Fruit fly (Drosophila melanogaster): ENCODE results near the gene Dad.

Gene Dad

DNA sequence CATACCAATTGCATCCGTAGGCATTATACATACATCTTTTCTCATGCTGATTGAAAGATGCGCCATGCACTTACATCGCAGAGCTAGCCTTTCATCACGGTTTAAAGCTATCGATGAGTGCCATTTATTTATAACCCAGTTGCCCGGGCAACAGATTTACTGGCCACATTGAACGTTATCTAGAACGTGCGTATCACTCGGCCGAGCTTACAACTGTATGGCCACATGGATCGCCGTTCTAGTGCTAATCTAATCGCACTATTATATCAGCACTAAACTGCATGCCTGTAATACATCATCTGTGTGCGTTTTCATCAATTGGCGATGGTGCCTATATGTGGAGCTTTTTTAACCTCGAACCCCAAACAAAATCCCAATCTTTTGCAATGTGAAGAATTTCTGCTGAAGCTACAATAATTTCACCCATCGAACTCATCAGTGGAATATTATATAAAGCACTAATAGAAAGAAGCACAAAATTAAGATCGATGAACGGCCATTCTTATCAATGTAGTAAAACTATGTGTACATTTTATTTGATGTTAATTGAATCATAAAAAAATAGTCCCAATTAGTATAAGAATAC, 7.1 kb downstream of the Dad start:
- TF ChIP-seq Dll (optimal IDR thresholded peaks at IDR 0.05) (no peak), EcR (GFP tag; optimal IDR thresholded peaks at IDR 0.05) (no peak), psq (optimal IDR thresholded peaks at IDR 0.05) (no peak), pan (optimal IDR thresholded peaks at IDR 0.05) (no peak), usp (GFP tag; optimal IDR thresholded peaks at IDR 0.05) (no peak), CG8478 (optimal IDR thresholded peaks at IDR 0.05) (no peak)

DNA sequence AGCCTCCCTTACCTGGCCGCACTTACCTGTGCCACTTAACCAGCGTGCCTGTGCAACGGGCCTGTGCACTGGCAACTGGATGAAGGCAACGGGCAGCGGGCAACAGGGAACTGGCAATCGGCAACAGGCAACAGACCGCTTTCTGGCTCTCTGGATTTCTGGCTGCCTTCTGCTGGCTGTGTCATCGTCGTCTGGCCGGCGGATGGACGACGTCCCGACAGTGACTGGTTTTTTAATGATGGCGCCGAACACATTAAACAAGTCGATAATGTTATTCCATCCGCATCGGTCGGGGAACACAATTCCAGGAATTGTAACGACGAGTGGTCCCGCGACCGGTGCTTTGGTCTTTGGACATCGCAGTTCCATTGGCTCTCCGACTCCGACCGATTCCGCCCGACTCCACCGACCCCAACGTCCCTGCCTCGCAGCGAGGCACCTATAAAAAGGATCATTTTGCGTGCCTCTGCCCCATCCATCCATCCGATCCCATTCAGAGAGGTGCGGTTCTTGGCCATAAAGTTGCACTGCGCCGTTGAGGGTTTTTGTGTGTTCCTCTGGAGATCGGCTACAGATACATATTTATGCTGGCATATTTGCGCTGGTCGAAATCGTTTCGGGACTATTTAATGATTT, 8.0 kb downstream of the Dad start:
- TF ChIP-seq Dll (optimal IDR thresholded peaks at IDR 0.05) = peak; percentile 13
- no peak for TF ChIP-seq EcR (GFP tag; optimal IDR thresholded peaks at IDR 0.05)

DNA sequence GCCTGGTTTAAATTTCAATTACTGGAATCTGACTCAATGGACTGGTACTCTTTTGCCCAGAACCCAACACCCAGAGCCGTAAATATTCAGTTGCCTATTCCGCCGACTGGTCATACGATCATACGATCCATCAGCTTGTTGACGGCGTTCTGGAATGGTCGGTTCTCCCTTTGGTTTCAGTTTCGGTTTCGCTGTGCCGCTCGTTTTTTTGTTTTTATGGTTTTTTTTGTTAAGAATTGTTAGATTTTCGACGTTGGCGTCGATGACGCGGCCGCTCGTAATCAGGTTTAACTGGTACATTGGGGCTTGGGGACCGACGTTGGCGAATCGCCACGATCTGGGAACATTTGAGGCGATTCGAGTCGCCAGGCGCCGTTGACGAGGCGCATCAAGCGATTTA, 8.9 kb downstream of the Dad start:
- TF ChIP-seq Dll (optimal IDR thresholded peaks at IDR 0.05) = no peak
- TF ChIP-seq pan (optimal IDR thresholded peaks at IDR 0.05) = no peak
- TF ChIP-seq CG8478 (optimal IDR thresholded peaks at IDR 0.05) = no peak
- TF ChIP-seq EcR (GFP tag; optimal IDR thresholded peaks at IDR 0.05) = no peak
- no peak for TF ChIP-seq psq (optimal IDR thresholded peaks at IDR 0.05)
- TF ChIP-seq usp (GFP tag; optimal IDR thresholded peaks at IDR 0.05) = no peak

DNA sequence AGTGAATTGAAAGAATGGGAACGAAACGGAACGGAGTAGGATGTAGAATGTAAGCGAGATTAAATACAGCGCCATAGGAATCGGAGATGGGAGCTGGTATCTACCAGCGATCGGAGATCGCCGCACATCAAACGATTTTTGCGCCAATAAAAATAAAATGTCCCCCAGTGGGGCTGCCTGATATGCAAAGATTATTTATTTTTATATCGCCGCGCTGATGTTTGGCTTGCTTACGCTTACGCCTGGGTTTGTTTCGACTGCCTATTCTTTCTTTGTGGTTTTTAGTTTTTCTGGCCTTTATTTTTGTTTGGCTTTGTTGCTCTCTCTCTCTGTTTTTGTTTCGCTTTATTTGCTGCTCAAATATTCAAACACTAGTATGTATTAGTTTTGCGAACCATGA, 10.0 kb downstream of the Dad start:
- TF ChIP-seq CG8478 (optimal IDR thresholded peaks at IDR 0.05) (no peak), psq (optimal IDR thresholded peaks at IDR 0.05) (no peak)

DNA sequence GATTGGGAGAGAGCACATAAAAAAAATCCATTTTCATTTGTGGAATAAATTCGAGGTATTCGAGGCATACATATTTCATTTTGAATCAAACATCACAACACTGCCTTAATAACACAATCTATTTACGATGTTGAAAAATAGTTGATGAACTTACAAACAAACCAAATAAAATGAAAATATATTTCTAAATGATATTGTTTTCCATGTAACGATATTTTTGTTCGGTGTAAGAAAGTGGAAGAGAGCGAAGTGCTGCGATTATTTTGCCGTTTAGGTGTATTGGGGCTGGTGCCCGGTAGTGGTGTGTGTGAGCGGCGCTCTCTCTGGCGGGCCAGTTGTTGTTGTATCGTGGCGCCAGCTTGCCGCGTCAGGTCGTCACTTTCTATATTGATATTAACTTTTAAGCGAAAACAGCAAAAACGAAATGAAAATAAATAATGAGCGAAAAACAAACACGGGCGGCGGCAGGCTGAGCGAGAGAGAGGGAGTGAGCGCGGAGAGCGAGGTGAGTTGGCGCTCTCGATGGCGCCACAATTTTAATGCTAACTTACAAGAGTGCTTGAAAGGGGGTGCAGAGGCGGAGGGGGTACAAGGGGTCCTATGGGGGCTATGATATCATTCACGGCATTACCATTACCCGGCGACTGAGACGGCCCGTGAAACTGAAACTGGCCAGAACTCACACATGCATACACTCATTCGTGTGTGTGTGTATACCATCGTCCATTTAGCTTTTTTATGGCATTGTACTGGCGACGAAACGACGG, 11.4 kb downstream of the Dad start:
- TF ChIP-seq pan (optimal IDR thresholded peaks at IDR 0.05) (no peak), psq (optimal IDR thresholded peaks at IDR 0.05) (no peak), Dll (optimal IDR thresholded peaks at IDR 0.05) (peak; percentile 95), EcR (GFP tag; optimal IDR thresholded peaks at IDR 0.05) (no peak), CG8478 (optimal IDR thresholded peaks at IDR 0.05) (no peak)

DNA sequence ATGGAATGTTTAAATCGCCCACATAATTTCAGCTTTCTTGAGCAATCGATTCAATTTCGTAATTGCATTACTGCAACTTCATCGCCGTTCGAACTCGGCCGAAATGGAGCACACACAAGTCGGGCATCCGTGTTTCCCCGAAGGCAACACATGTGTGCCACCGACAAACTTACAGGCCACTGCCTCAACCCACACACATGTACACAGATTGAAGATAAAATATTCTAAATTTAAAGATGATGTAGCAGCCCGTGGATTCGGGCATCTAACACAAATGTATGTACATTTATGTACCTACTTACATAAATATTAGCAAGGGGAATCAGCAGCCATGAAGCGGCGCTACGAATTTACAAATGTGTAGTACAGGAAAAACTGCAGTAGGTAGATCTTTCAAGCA, 12.3 kb downstream of the Dad start:
- no peak for TF ChIP-seq CG8478 (optimal IDR thresholded peaks at IDR 0.05)
- TF ChIP-seq usp (GFP tag; optimal IDR thresholded peaks at IDR 0.05) = no peak
- no peak for TF ChIP-seq EcR (GFP tag; optimal IDR thresholded peaks at IDR 0.05)
- TF ChIP-seq psq (optimal IDR thresholded peaks at IDR 0.05) = no peak
- no peak for TF ChIP-seq Dll (optimal IDR thresholded peaks at IDR 0.05)

DNA sequence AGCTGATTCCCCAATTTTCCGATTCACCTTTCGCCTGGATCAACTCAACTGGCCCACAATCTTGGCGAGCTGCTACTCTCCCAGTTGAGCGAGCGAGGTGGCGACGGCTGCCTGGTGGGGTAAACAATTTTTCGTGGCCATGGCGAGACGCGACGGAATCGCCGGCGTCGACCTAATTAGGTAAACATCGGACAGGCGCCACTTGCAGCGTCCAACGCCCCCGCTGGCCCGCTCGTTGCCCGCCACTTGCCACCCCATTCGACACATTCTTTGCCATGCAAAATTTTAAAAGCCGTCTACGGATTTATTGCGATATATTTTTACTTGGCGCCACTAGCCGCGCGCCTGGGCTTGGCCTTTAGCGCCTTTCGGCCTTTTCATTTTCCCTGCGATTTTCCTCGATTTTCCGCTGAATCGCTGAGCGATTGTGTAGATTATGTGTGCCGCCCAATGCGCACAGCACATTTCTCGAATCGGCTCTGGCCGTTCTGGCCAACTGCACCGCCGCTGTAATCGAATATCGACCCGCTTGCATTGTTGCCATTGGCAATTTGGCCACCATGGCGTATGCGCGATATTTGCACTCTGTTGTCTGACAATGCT, 13.1 kb downstream of the Dad start:
- TF ChIP-seq pan (optimal IDR thresholded peaks at IDR 0.05) (no peak), usp (GFP tag; optimal IDR thresholded peaks at IDR 0.05) (no peak), Dll (optimal IDR thresholded peaks at IDR 0.05) (no peak), psq (optimal IDR thresholded peaks at IDR 0.05) (no peak), CG8478 (optimal IDR thresholded peaks at IDR 0.05) (no peak), EcR (GFP tag; optimal IDR thresholded peaks at IDR 0.05) (no peak)

DNA sequence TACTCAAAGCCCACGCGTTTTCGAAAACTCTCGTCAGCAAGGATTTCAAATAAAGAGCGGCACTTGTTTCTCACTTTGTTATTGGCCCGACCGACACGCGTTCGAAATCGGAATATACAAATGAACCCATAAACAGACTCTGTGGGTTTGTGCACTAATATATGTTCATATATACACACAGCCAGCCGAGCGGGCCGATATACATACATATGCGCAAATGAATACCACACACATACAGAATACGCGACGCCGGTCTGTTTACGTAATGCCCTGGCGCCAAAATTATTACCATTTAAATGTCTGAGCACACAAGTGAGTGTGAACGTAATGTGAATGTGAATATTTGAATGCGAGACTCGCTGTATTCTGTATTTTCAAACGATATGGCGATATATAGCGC, 13.9 kb downstream of the Dad start:
- TF ChIP-seq usp (GFP tag; optimal IDR thresholded peaks at IDR 0.05) (no peak), CG8478 (optimal IDR thresholded peaks at IDR 0.05) (no peak)

DNA sequence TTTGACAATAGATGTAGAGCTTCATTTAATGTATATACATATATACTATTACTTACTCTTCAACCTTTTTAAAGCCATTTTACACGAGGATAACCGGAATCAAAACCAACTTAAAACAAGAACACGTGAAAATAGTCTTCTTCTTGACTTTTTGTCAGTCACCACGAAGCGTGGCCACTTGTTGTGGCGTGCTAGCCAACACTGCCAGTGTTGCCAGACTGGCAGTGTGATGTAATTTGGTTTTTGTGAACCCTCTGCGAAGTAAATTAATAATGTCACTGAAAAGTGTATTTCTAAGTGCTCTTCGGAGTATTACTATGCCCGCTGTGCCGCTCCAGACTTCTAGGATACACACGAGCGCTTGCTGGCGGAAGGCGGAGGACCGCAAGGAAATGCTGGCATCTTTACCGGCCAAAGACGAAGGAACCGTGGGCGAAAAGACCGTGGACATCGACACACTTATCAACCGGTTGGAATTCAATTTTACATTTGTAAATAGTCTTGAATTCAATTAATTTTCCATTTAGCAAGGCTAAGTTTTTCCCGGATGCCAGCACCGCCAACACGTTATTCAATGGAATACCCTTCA, 18.8 kb downstream of the Dad start, which contains the start of the genes Ns1 and mRpS11:
Gene Ns1, minus strand, starts transcription at position 150 of the 589 bp plus-strand sequence.
Gene mRpS11, plus strand, starts transcription at position 207 of the 589 bp plus-strand sequence.
- TF ChIP-seq Dll (optimal IDR thresholded peaks at IDR 0.05) (no peak), psq (optimal IDR thresholded peaks at IDR 0.05) (no peak), usp (GFP tag; optimal IDR thresholded peaks at IDR 0.05) (no peak), pan (optimal IDR thresholded peaks at IDR 0.05) (no peak), EcR (GFP tag; optimal IDR thresholded peaks at IDR 0.05) (no peak), CG8478 (optimal IDR thresholded peaks at IDR 0.05) (no peak)

DNA sequence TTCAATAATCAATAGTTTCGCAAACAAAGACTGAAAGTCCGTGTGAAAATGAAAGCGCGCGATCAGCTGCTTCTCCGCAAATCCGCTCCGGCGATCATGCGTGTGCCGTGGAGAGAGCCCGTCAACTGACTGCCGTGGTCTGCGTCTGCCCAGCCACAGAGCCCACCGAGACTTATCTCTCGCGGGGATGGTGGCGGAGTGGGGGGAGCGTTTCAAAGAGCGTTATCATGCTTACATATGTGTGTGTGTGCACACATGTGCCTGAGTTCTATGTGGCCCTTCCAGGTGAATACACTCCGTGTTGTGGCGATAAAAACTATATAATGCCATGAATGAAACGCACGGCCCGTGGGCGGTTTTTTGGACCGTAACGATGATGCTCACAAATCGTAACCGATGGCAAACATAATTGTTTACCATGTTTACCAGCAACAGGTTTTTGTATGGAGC, 24.2 kb downstream of the Dad start:
- TF ChIP-seq Dll (optimal IDR thresholded peaks at IDR 0.05) (no peak), EcR (GFP tag; optimal IDR thresholded peaks at IDR 0.05) (peak in 1 of 2 experiments; percentile 33)

DNA sequence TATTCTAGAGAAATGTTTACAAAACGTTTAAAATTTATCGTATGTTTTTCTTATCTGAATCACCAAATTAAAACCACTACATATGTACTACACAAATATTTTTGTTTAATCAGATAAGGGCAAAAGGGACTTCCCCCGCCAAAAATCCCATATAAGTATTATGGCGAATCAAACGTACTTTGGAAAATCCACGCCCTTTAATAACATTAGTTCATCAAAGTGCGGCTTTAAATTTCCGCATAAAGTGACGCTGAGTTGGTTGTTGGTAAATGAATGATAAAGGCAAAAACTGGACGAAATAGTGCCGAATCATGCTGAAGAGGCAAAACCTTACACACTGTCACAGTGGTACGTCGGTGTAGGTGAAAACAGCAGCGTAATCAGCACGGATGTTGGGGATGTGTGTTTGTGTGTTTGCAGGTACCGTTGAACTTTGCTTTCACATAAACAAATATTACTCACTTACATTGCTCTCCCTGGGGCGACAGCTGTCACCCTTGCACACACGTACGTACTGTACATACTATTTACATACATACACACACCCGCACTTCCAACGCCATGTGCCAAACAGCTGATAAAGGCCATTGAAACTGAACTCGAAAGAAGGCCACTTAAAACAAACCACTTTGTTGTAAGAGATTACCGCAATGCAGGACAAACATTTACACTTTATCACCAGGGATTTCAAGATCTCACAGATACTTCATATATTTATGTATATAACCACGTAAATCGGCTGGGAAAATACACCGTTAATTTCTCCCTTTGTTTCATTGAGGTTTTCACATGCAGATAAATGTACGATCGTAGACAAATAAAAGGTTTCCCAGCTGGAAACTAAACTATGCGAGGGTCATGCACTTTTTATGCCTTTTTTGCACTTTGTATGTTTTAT, 25.4 kb downstream of the Dad start:
- TF ChIP-seq usp (GFP tag; optimal IDR thresholded peaks at IDR 0.05) = no peak
- TF ChIP-seq pan (optimal IDR thresholded peaks at IDR 0.05) = no peak
- TF ChIP-seq psq (optimal IDR thresholded peaks at IDR 0.05) = no peak
- TF ChIP-seq Dll (optimal IDR thresholded peaks at IDR 0.05) = no peak
- no peak for TF ChIP-seq CG8478 (optimal IDR thresholded peaks at IDR 0.05)
- no peak for TF ChIP-seq EcR (GFP tag; optimal IDR thresholded peaks at IDR 0.05)
